Fruit fly (Drosophila melanogaster) whole organism, wandering third instar larva: ENCODE measurements around the gene P5CDh2.

ENCODE experiments used
- CG9705 ChIP-seq: fragments of 200-800 bp; sonication (Bioruptor generic); optimal IDR thresholded peaks from 2 replicates; lab custom pipeline; 2018; ENCODE audit warnings: missing biosample characterization, mild to moderate bottlenecking, missing genetic modification characterization
- CrebA ChIP-seq: fragments of 200-800 bp; sonication (Bioruptor generic); optimal IDR thresholded peaks from 2 replicates; lab custom pipeline; 2016; ENCODE audit warnings: missing biosample characterization, mild to moderate bottlenecking, missing genetic modification characterization, borderline replicate concordance
- Jra ChIP-seq: sonication (Bioruptor generic); optimal IDR thresholded peaks from 2 replicates; lab custom pipeline; 2016; ENCODE audit warnings: missing biosample characterization, missing genetic modification characterization
- Myc ChIP-seq: fragments of >200 bp; optimal IDR thresholded peaks from 2 replicates; lab custom pipeline; 2017
- N ChIP-seq: fragments of >200 bp; optimal IDR thresholded peaks from 2 replicates; lab custom pipeline; 2018; ENCODE audit warnings: missing biosample characterization, missing external identifiers, missing genetic modification characterization
- Vsx2 ChIP-seq: fragments of 200-300, 225-300 bp; sonication (Bioruptor generic); optimal IDR thresholded peaks from 2 replicates; lab custom pipeline; 2018; ENCODE audit warnings: missing biosample characterization, missing genetic modification characterization; ENCODE audit not compliant: partially characterized antibody
- br ChIP-seq: fragments of 200-800 bp; sonication (Bioruptor generic); optimal IDR thresholded peaks from 2 replicates; lab custom pipeline; 2016; ENCODE audit warnings: missing biosample characterization, missing genetic modification characterization
- brk ChIP-seq: fragments of 200-800 bp; sonication (Bioruptor generic); optimal IDR thresholded peaks from 2 replicates; lab custom pipeline; 2016; ENCODE audit warnings: missing biosample characterization, mild to moderate bottlenecking, missing genetic modification characterization
- dl ChIP-seq, 2 experiments: fragments of 175-275, 200-275 bp in 1 of 2; fragments of 200-275 bp in 1 of 2; sonication (Bioruptor generic); optimal IDR thresholded peaks; lab custom pipeline; 2018; ENCODE audit warnings: mild to moderate bottlenecking in 2 of 2, missing biosample characterization in 2 of 2, missing genetic modification characterization in 2 of 2, moderate library complexity in 2 of 2; ENCODE audit not compliant: partially characterized antibody in 2 of 2, insufficient read depth in 1 of 2
- dmrt93B ChIP-seq: fragments of 200-800 bp; sonication (Bioruptor generic); optimal IDR thresholded peaks from 2 replicates; lab custom pipeline; 2018; ENCODE audit warnings: missing biosample characterization, mild to moderate bottlenecking, missing genetic modification characterization
- foxo ChIP-seq, 2 experiments: fragments of 200-800 bp; sonication (Bioruptor generic); optimal IDR thresholded peaks; 2 replicates in 1 of 2; 3 replicates in 1 of 2; lab custom pipeline; 2016 to 2017; ENCODE audit warnings: missing biosample characterization in 2 of 2, missing genetic modification characterization in 2 of 2
- h ChIP-seq: fragments of 200-800 bp; sonication (Bioruptor generic); optimal IDR thresholded peaks from 3 replicates; lab custom pipeline; 2016; ENCODE audit warnings: missing biosample characterization, mild to moderate bottlenecking, missing genetic modification characterization
- pan ChIP-seq: fragments of >200 bp; optimal IDR thresholded peaks from 2 replicates; lab custom pipeline; 2017
- sage ChIP-seq: fragments of 200-800 bp; sonication (Bioruptor generic); optimal IDR thresholded peaks from 2 replicates; lab custom pipeline; 2016; ENCODE audit warnings: missing biosample characterization, mild to moderate bottlenecking, missing genetic modification characterization

DNA sequence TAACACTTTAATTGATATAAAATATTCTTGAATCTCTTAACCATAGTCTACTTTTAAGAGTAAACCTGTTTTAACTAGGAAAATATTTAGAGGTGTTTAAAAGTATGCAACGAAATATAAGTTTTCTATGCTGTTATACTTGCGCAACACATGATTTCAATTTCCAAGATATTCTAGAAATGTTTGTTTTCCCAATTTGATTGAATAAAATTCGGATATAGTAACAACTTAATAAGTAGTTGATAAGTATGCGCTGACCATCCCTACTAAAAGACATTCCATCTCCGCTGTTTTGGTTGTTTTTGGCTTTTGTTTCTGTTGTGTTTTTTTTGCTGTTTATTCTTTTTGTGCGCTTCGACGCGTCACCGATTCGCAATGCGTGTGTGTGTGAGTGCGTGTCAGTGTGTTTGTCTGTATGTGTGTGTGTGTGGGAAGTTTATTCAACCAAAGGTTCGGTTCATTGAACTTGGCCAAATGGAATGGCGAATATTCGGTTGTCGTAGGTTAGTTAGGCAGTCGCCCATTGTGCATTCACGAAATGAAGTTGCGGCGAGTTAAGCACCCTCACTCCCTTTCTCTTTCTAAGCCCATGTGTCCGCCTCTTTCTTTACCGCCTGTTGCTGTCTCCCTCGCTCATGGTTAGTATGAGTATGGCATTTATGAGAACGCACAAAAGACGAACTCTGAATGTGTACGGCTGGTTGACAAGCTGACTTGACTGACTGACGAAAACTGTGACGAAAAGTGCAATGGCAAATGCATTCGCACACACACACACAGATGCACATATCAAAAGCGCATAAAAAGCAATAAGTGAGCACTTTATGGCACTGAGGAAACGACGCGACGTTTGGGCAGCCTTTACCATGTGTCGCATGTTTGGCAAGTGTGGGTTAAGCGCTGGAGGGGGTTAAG, 18.5 kb downstream of the P5CDh2 start:
- TF ChIP-seq br (GFP tag; lab: Kevin White, UChicago), result no peak
- TF ChIP-seq Vsx2 (GFP tag; lab: Kevin White, UChicago), result no peak
- TF ChIP-seq sage (GFP tag; lab: Kevin White, UChicago), result no peak
- no peak for TF ChIP-seq Jra (GFP tag; lab: Kevin White, UChicago)
- no peak for TF ChIP-seq Myc
- TF ChIP-seq h (GFP tag; lab: Kevin White, UChicago), result no peak
- TF ChIP-seq N, result no peak
- TF ChIP-seq CrebA (GFP tag; lab: Kevin White, UChicago), result no peak
- TF ChIP-seq brk (GFP tag; lab: Kevin White, UChicago), result no peak
- TF ChIP-seq dmrt93B, result peak; percentile 60
- TF ChIP-seq foxo (GFP tag; optimal IDR thresholded peaks at IDR 0.05; lab: Kevin White, UChicago), result peak in 1 of 2 experiments; percentile 15
- no peak for TF ChIP-seq dl (GFP tag; optimal IDR thresholded peaks at IDR 0.05; lab: Kevin White, UChicago; ENCODE audit: insufficient read depth in 1 of 2, partially characterized antibody in 2 of 2)
- TF ChIP-seq pan (lab: Kevin White, UChicago), result no peak
- no peak for TF ChIP-seq CG9705 (GFP tag; lab: Kevin White, UChicago)
